Worm (Caenorhabditis elegans) whole organism, L1 larva: ENCODE results near the gene nhr-56.

Experiments
- C04F5.9 ChIP-seq: sonication (generic microtip); optimal IDR thresholded peaks from 2 replicates; lab custom pipeline; 2016; ENCODE audit warnings: missing genetic modification characterization, missing compliant biosample characterization
- Y116A8C.19 ChIP-seq: sonication (generic microtip); optimal IDR thresholded peaks from 2 replicates; lab custom pipeline; 2016; ENCODE audit warnings: missing compliant biosample characterization, missing genetic modification characterization, borderline replicate concordance
- ama-1 ChIP-seq: fragments of 150-350 bp; optimal IDR thresholded peaks from 2 replicates; lab custom pipeline; 2014
- blmp-1 ChIP-seq: fragments of 150-350 bp; optimal IDR thresholded peaks from 2 replicates; lab custom pipeline; 2014; ENCODE audit warnings: missing biosample characterization, missing genetic modification characterization
- ceh-63 ChIP-seq: fragments of 200-800 bp; sonication (Bioruptor generic); optimal IDR thresholded peaks from 2 replicates; lab custom pipeline; 2018; ENCODE audit warnings: mild to moderate bottlenecking, missing genetic modification characterization, missing compliant biosample characterization
- ceh-8 ChIP-seq: fragments of 200-800 bp; sonication (Bioruptor generic); optimal IDR thresholded peaks from 2 replicates; lab custom pipeline; 2018; ENCODE audit warnings: mild to moderate bottlenecking, missing genetic modification characterization, moderate library complexity, missing compliant biosample characterization
- ceh-82 ChIP-seq, 3 experiments: fragments of 150-350 bp in 1 of 3; sonication (generic microtip) in 2 of 3; optimal IDR thresholded peaks; 2 replicates each; lab custom pipeline; 2014 to 2017; ENCODE audit warnings: missing biosample characterization in 3 of 3, missing genetic modification characterization in 3 of 3
- ceh-88 ChIP-seq: fragments of 200-800 bp; sonication (Bioruptor generic); IDR thresholded peaks from 2 replicates; pipeline ENCODE4 v1.3.6; 2022; ENCODE audit warnings: missing genetic modification characterization, missing compliant biosample characterization
- dpl-1 ChIP-seq, 3 experiments: fragments of 150-350 bp in 2 of 3; sonication (generic microtip) in 1 of 3; optimal IDR thresholded peaks; 2 replicates each; lab custom pipeline; 2014 to 2017; ENCODE audit warnings: missing biosample characterization in 3 of 3, missing genetic modification characterization in 3 of 3, missing genetic modification reagents in 3 of 3
- efl-1 ChIP-seq, 4 experiments: fragments of 150-350 bp; optimal IDR thresholded peaks in 3 of 4; peaks in 1 of 4; 1 replicate in 1 of 4; 2 replicates in 3 of 4; lab custom pipeline; 2014; ENCODE audit warnings: missing biosample characterization in 2 of 4, missing genetic modification characterization in 2 of 4, missing genetic modification reagents in 2 of 4
- elt-2 ChIP-seq: sonication (generic microtip); optimal IDR thresholded peaks from 2 replicates; lab custom pipeline; 2016; ENCODE audit warnings: missing genetic modification characterization, mild to moderate bottlenecking, inconsistent platforms, missing compliant biosample characterization, missing genetic modification reagents
- elt-3 ChIP-seq, 6 experiments: fragments of 150-350 bp in 1 of 6; sonication (generic microtip); optimal IDR thresholded peaks; 2 replicates each; lab custom pipeline; 2017 to 2018; ENCODE audit warnings: missing biosample characterization in 6 of 6, missing genetic modification characterization in 6 of 6, inconsistent platforms in 1 of 6
- ets-5 ChIP-seq: fragments of 200-800 bp; sonication (Bioruptor generic); IDR thresholded peaks from 2 replicates; pipeline ENCODE4 v1.3.6; 2022; ENCODE audit warnings: missing genetic modification characterization, missing compliant biosample characterization
- fkh-4 ChIP-seq: sonication (generic microtip); optimal IDR thresholded peaks from 2 replicates; lab custom pipeline; 2016; ENCODE audit warnings: missing compliant biosample characterization, missing genetic modification characterization, borderline replicate concordance
- fkh-8 ChIP-seq: sonication (generic microtip); optimal IDR thresholded peaks from 2 replicates; lab custom pipeline; 2016; ENCODE audit warnings: mild to moderate bottlenecking, missing genetic modification characterization, missing compliant biosample characterization
- fos-1 ChIP-seq: fragments of 150-350 bp; optimal IDR thresholded peaks from 2 replicates; lab custom pipeline; 2014; ENCODE audit warnings: missing biosample characterization, missing genetic modification characterization
- hlh-17 ChIP-seq: fragments of 200-800 bp; sonication (Bioruptor generic); optimal IDR thresholded peaks from 2 replicates; lab custom pipeline; 2018; ENCODE audit warnings: missing genetic modification characterization, mild to moderate bottlenecking, missing compliant biosample characterization, moderate library complexity, borderline replicate concordance
- lin-13 ChIP-seq: fragments of 150-350 bp; optimal IDR thresholded peaks from 2 replicates; lab custom pipeline; 2014; ENCODE audit warnings: missing biosample characterization, missing genetic modification reagents, missing genetic modification characterization
- lin-35 ChIP-seq, 2 experiments: fragments of 150-350 bp; optimal IDR thresholded peaks; 2 replicates each; lab custom pipeline; 2014; ENCODE audit warnings: missing biosample characterization in 2 of 2, missing genetic modification characterization in 2 of 2, missing genetic modification reagents in 2 of 2
- lin-39 ChIP-seq: fragments of 150-350 bp; optimal IDR thresholded peaks from 2 replicates; lab custom pipeline; 2014; ENCODE audit warnings: missing biosample characterization, missing genetic modification reagents, missing genetic modification characterization
- lsy-2 ChIP-seq, 2 experiments: fragments of 150-350 bp; optimal IDR thresholded peaks; 2 replicates each; lab custom pipeline; 2014; ENCODE audit warnings: missing biosample characterization in 2 of 2, missing genetic modification characterization in 2 of 2
- mab-9 ChIP-seq: fragments of 200-800 bp; sonication (Bioruptor generic); IDR thresholded peaks from 2 replicates; pipeline ENCODE4 v1.3.6; 2022; ENCODE audit warnings: missing genetic modification reagents, missing genetic modification characterization, missing compliant biosample characterization
- mdl-1 ChIP-seq, 2 experiments: fragments of 150-350 bp; optimal IDR thresholded peaks; 2 replicates each; lab custom pipeline; 2014 to 2017; ENCODE audit warnings: missing biosample characterization in 2 of 2, missing genetic modification characterization in 2 of 2, inconsistent platforms in 1 of 2
- mep-1 ChIP-seq: fragments of 150-350 bp; optimal IDR thresholded peaks from 2 replicates; lab custom pipeline; 2014; ENCODE audit warnings: missing biosample characterization, missing genetic modification characterization
- nhr-19 ChIP-seq: fragments of 200-800 bp; sonication (Bioruptor generic); conservative IDR thresholded peaks from 2 replicates; pipeline ENCODE4 v1.3.6; 2022; ENCODE audit warnings: missing genetic modification characterization, missing compliant biosample characterization
- nhr-20 ChIP-seq: sonication (generic microtip); optimal IDR thresholded peaks from 2 replicates; lab custom pipeline; 2016; ENCODE audit warnings: mild to moderate bottlenecking, missing genetic modification characterization, missing compliant biosample characterization
- nhr-237 ChIP-seq: fragments of 150-350 bp; optimal IDR thresholded peaks from 2 replicates; lab custom pipeline; 2014; ENCODE audit warnings: missing biosample characterization, missing genetic modification characterization
- nhr-28 ChIP-seq: fragments of 150-350 bp; optimal IDR thresholded peaks from 2 replicates; lab custom pipeline; 2014; ENCODE audit warnings: missing biosample characterization, missing genetic modification characterization
- nhr-47 ChIP-seq: sonication (generic microtip); optimal IDR thresholded peaks from 2 replicates; lab custom pipeline; 2016; ENCODE audit warnings: mild to moderate bottlenecking, missing genetic modification characterization, moderate library complexity, missing compliant biosample characterization
- nhr-71 ChIP-seq: sonication (generic microtip); optimal IDR thresholded peaks from 2 replicates; lab custom pipeline; 2016; ENCODE audit warnings: mild to moderate bottlenecking, missing genetic modification characterization, moderate library complexity, missing compliant biosample characterization
- nhr-76 ChIP-seq: sonication (generic microtip); optimal IDR thresholded peaks from 2 replicates; lab custom pipeline; 2017; ENCODE audit warnings: missing biosample characterization, missing genetic modification characterization
- nhr-77 ChIP-seq: fragments of 150-350 bp; optimal IDR thresholded peaks from 2 replicates; lab custom pipeline; 2014; ENCODE audit warnings: missing biosample characterization, missing genetic modification characterization
- nhr-84 ChIP-seq: sonication (generic microtip); optimal IDR thresholded peaks from 2 replicates; lab custom pipeline; 2017; ENCODE audit warnings: missing biosample characterization, missing genetic modification characterization
- pag-3 ChIP-seq: sonication (generic microtip); optimal IDR thresholded peaks from 2 replicates; lab custom pipeline; 2017; ENCODE audit warnings: missing genetic modification characterization, mild to moderate bottlenecking, missing compliant biosample characterization, antibody characterized with exemption, borderline replicate concordance; ENCODE audit not compliant: insufficient read depth
- pax-3 ChIP-seq: fragments of 200-800 bp; sonication (Bioruptor generic); optimal IDR thresholded peaks from 2 replicates; lab custom pipeline; 2018; ENCODE audit warnings: mild to moderate bottlenecking, missing genetic modification characterization, moderate library complexity, missing compliant biosample characterization
- pqm-1 ChIP-seq: sonication (generic microtip); optimal IDR thresholded peaks from 3 replicates; lab custom pipeline; 2017; ENCODE audit warnings: missing biosample characterization, missing genetic modification characterization
- skn-1 ChIP-seq: fragments of 150-350 bp; optimal IDR thresholded peaks from 2 replicates; lab custom pipeline; 2014; ENCODE audit warnings: missing biosample characterization, missing genetic modification characterization
- snpc-4 ChIP-seq: fragments of 150-350 bp; optimal IDR thresholded peaks from 2 replicates; lab custom pipeline; 2014; ENCODE audit warnings: missing biosample characterization, missing genetic modification characterization
- snu-23 ChIP-seq: sonication (generic microtip); optimal IDR thresholded peaks from 2 replicates; lab custom pipeline; 2016; ENCODE audit warnings: missing genetic modification characterization, missing compliant biosample characterization
- sptf-1 ChIP-seq: fragments of 150-350 bp; optimal IDR thresholded peaks from 2 replicates; lab custom pipeline; 2014; ENCODE audit warnings: missing biosample characterization, missing genetic modification characterization
- swsn-7 ChIP-seq: sonication (generic microtip); optimal IDR thresholded peaks from 2 replicates; lab custom pipeline; 2016; ENCODE audit warnings: missing genetic modification characterization, missing compliant biosample characterization
- tbx-2 ChIP-seq: sonication (generic microtip); optimal IDR thresholded peaks from 2 replicates; lab custom pipeline; 2016; ENCODE audit warnings: missing genetic modification characterization, missing compliant biosample characterization
- unc-62 ChIP-seq: fragments of 150-350 bp; optimal IDR thresholded peaks from 2 replicates; lab custom pipeline; 2014; ENCODE audit warnings: missing biosample characterization, missing genetic modification reagents, missing genetic modification characterization
- unc-86 ChIP-seq: sonication (generic microtip); optimal IDR thresholded peaks from 2 replicates; lab custom pipeline; 2016; ENCODE audit warnings: missing genetic modification characterization, missing compliant biosample characterization
- zag-1 ChIP-seq: fragments of 150-350 bp; optimal IDR thresholded peaks from 2 replicates; lab custom pipeline; 2014; ENCODE audit warnings: missing biosample characterization, missing genetic modification characterization
- ztf-11 ChIP-seq, 2 experiments: sonication (generic microtip); optimal IDR thresholded peaks; 2 replicates each; lab custom pipeline; 2016 to 2017; ENCODE audit warnings: missing genetic modification characterization in 2 of 2, missing biosample characterization in 1 of 2, missing compliant biosample characterization in 1 of 2

The nhr-56 gene

ce11 chrV:2230912-2231311 lies 12.1 kb downstream of the nhr-56 start, which contains the start of gene nhr-134:
Gene nhr-134, plus strand, starts transcription at chrV:2231223.
- peak; percentile 26 for TF ChIP-seq nhr-20 (tag; lab: Kevin White, UChicago)
- TF ChIP-seq nhr-237 (tag; lab: Kevin White, UChicago): no peak
- TF ChIP-seq elt-2 (tag; lab: Kevin White, UChicago): peak; percentile 54
- peak in 1 of 2 experiments; percentile 2 for TF ChIP-seq efl-1 (optimal IDR thresholded peaks at IDR 0.05; lab: Kevin White, UChicago)
- peak in 1 of 2 experiments; percentile 12 for TF ChIP-seq efl-1 (GFP tag; optimal IDR thresholded peaks at IDR 0.05 in 1 of 2; lab: Kevin White, UChicago)
- peak in 1 of 2 experiments; percentile 10 for TF ChIP-seq lin-35 (GFP tag; optimal IDR thresholded peaks at IDR 0.05; lab: Kevin White, UChicago)

DNA sequence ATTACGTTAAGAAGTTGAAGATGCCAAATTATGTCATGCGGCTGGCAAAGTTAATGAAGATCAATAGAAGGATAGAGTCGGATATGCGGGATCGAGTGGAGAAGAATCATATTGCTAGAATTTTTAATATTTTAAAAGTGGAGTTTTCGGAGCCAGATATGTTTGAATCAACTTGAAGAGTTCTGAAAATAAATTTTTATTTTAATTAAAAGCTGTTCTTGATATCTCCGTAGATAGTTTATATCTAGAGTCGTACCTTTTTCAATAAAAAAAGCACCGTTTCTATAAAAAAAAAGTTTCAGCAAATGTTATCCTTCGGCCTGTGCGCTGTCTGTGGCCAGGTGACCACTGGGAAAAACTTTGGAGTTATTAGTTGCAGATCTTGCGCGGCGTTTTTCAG lies 14.4 kb downstream of the nhr-56 start, which contains the start of gene nhr-96:
Gene nhr-96, plus strand, starts transcription at position 301 of the 400 bp plus-strand sequence.
- TF ChIP-seq nhr-77 (tag; lab: Kevin White, UChicago) (no peak), sptf-1 (no peak), nhr-76 (tag; lab: Kevin White, UChicago) (no peak), nhr-19 (no peak), nhr-84 (tag; lab: Kevin White, UChicago) (no peak), pag-3 (tag; lab: Kevin White, UChicago) (no peak), efl-1 (optimal IDR thresholded peaks at IDR 0.05; lab: Kevin White, UChicago) (no peak), efl-1 (GFP tag; optimal IDR thresholded peaks at IDR 0.05 in 1 of 2; lab: Kevin White, UChicago) (peak in 1 of 2 experiments; percentile 70), zag-1 (no peak)

- TF ChIP-seq lin-13 (GFP tag; lab: Kevin White, UChicago): no peak
- no peak for TF ChIP-seq nhr-28
- peak; percentile 55 for TF ChIP-seq fkh-8 (tag; lab: Kevin White, UChicago)
- TF ChIP-seq nhr-19: no peak; the same call in 1 of the 2 replicates
- TF ChIP-seq nhr-71 (tag; lab: Kevin White, UChicago): peak; percentile 58
- no peak for TF ChIP-seq pax-3 (tag; lab: Kevin White, UChicago)
- no peak for TF ChIP-seq ceh-88
- no peak for TF ChIP-seq ceh-8 (GFP tag; lab: Kevin White, UChicago)
- no peak for TF ChIP-seq zag-1
- TF ChIP-seq skn-1 (tag; lab: Kevin White, UChicago): no peak
- TF ChIP-seq fkh-4: no peak
- no peak for TF ChIP-seq ztf-11 (tag; optimal IDR thresholded peaks at IDR 0.05; lab: Kevin White, UChicago)
- peak; percentile 13 for TF ChIP-seq mep-1 (tag; lab: Kevin White, UChicago)
- TF ChIP-seq blmp-1 (tag; lab: Kevin White, UChicago): peak; percentile 80
- peak in 1 of 2 experiments; percentile 42 for TF ChIP-seq lsy-2 (tag; optimal IDR thresholded peaks at IDR 0.05; lab: Kevin White, UChicago)
- TF ChIP-seq pag-3 (tag; lab: Kevin White, UChicago): no peak
- TF ChIP-seq ceh-82 (tag; optimal IDR thresholded peaks at IDR 0.05; lab: Kevin White, UChicago): peak in 1 of 3 experiments; percentile 20
- TF ChIP-seq tbx-2: no peak
- no peak for TF ChIP-seq lin-39
- TF ChIP-seq lin-35 (GFP tag; optimal IDR thresholded peaks at IDR 0.05; lab: Kevin White, UChicago): peak in 1 of 2 experiments; percentile 35
- no peak for TF ChIP-seq ama-1 (lab: Kevin White, UChicago)
- no peak for TF ChIP-seq ceh-63 (GFP tag; lab: Kevin White, UChicago)
- no peak for TF ChIP-seq ets-5 (GFP tag; lab: Robert Waterston, UW)
- no peak for TF ChIP-seq mdl-1 (tag; optimal IDR thresholded peaks at IDR 0.05; lab: Kevin White, UChicago)
- TF ChIP-seq snu-23 (GFP tag; lab: Kevin White, UChicago): peak; percentile 60
- no peak for TF ChIP-seq mab-9 (GFP tag; lab: Robert Waterston, UW)
- peak; percentile 34 for TF ChIP-seq swsn-7 (tag; lab: Kevin White, UChicago)
- no peak for TF ChIP-seq Y116A8C.19
- TF ChIP-seq snpc-4 (tag; lab: Kevin White, UChicago): no peak
- no peak for TF ChIP-seq pqm-1 (tag; lab: Kevin White, UChicago)
- no peak for TF ChIP-seq hlh-17
- TF ChIP-seq unc-62 (GFP tag; lab: Kevin White, UChicago): no peak
- peak; percentile 33 for TF ChIP-seq nhr-47 (tag; lab: Kevin White, UChicago)
- TF ChIP-seq elt-2 (tag; lab: Kevin White, UChicago): peak; percentile 18
- peak in 1 of 3 experiments; percentile 26 for TF ChIP-seq dpl-1 (GFP tag; optimal IDR thresholded peaks at IDR 0.05; lab: Kevin White, UChicago)
- no peak for TF ChIP-seq elt-3 (tag; optimal IDR thresholded peaks at IDR 0.05; lab: Kevin White, UChicago)
- peak; percentile 26 to 48 for TF ChIP-seq efl-1 (optimal IDR thresholded peaks at IDR 0.05; lab: Kevin White, UChicago)
- TF ChIP-seq efl-1 (GFP tag; optimal IDR thresholded peaks at IDR 0.05 in 1 of 2; lab: Kevin White, UChicago): peak; percentile 13 to 82
- no peak for TF ChIP-seq unc-86 (tag; lab: Kevin White, UChicago)
- TF ChIP-seq nhr-20 (tag; lab: Kevin White, UChicago): peak; percentile 86
- TF ChIP-seq fos-1 (tag; lab: Kevin White, UChicago): no peak
- TF ChIP-seq C04F5.9 (tag; lab: Kevin White, UChicago): no peak
These were observed 17.0 kb downstream of the nhr-56 start, which contains the start of gene cyp-33C4 for ce11 chrV:2235848-2236247. Gene cyp-33C4, plus strand, starts transcription at chrV:2236140.
